Worm (Caenorhabditis elegans) whole organism, L1 larva: ENCODE data around the gene C17A2.2.

Source experiments
- C04F5.9 ChIP-seq: sonication (generic microtip); optimal IDR thresholded peaks from 2 replicates; lab custom pipeline; 2016; ENCODE audit warnings: missing genetic modification characterization, missing compliant biosample characterization
- Y116A8C.19 ChIP-seq: sonication (generic microtip); optimal IDR thresholded peaks from 2 replicates; lab custom pipeline; 2016; ENCODE audit warnings: missing compliant biosample characterization, missing genetic modification characterization, borderline replicate concordance
- aha-1 ChIP-seq: fragments of 150-350 bp; optimal IDR thresholded peaks from 2 replicates; lab custom pipeline; 2014; ENCODE audit warnings: missing biosample characterization, missing genetic modification characterization
- aly-2 ChIP-seq: fragments of 150-350 bp; optimal IDR thresholded peaks from 2 replicates; lab custom pipeline; 2014; ENCODE audit warnings: missing biosample characterization, missing genetic modification characterization
- ceh-63 ChIP-seq: fragments of 200-800 bp; sonication (Bioruptor generic); optimal IDR thresholded peaks from 2 replicates; lab custom pipeline; 2018; ENCODE audit warnings: mild to moderate bottlenecking, missing genetic modification characterization, missing compliant biosample characterization
- dsc-1 ChIP-seq: sonication (generic microtip); optimal IDR thresholded peaks from 2 replicates; lab custom pipeline; 2016; ENCODE audit warnings: mild to moderate bottlenecking, missing genetic modification characterization, missing compliant biosample characterization
- egl-13 ChIP-seq: sonication (generic microtip); optimal IDR thresholded peaks from 2 replicates; lab custom pipeline; 2016; ENCODE audit warnings: missing genotype, missing genetic modification reagents, missing genetic modification characterization, missing compliant biosample characterization
- egl-27 ChIP-seq, 2 experiments: fragments of 150-350 bp in 1 of 2; sonication (generic microtip); optimal IDR thresholded peaks; 3 replicates each; lab custom pipeline; 2017 to 2018; ENCODE audit warnings: missing biosample characterization in 2 of 2, missing genetic modification characterization in 2 of 2, missing genetic modification reagents in 2 of 2
- elt-2 ChIP-seq: sonication (generic microtip); optimal IDR thresholded peaks from 2 replicates; lab custom pipeline; 2016; ENCODE audit warnings: missing genetic modification characterization, mild to moderate bottlenecking, inconsistent platforms, missing compliant biosample characterization, missing genetic modification reagents
- fkh-8 ChIP-seq: sonication (generic microtip); optimal IDR thresholded peaks from 2 replicates; lab custom pipeline; 2016; ENCODE audit warnings: mild to moderate bottlenecking, missing genetic modification characterization, missing compliant biosample characterization
- grh-1 ChIP-seq: fragments of 200-800 bp; sonication (Bioruptor generic); IDR thresholded peaks from 2 replicates; pipeline ENCODE4 v1.3.6; 2022; ENCODE audit warnings: missing genetic modification reagents, missing genetic modification characterization, missing compliant biosample characterization
- hlh-4 ChIP-seq: sonication (generic microtip); optimal IDR thresholded peaks from 2 replicates; lab custom pipeline; 2016; ENCODE audit warnings: mild to moderate bottlenecking, missing genetic modification characterization, missing compliant biosample characterization
- jun-1 ChIP-seq: fragments of 150-350 bp; optimal IDR thresholded peaks from 2 replicates; lab custom pipeline; 2014; ENCODE audit warnings: missing biosample characterization, missing genetic modification reagents, missing genetic modification characterization
- lin-13 ChIP-seq: fragments of 150-350 bp; optimal IDR thresholded peaks from 2 replicates; lab custom pipeline; 2014; ENCODE audit warnings: missing biosample characterization, missing genetic modification reagents, missing genetic modification characterization
- lin-14 ChIP-seq: fragments of 200-800 bp; sonication (Bioruptor generic); optimal IDR thresholded peaks from 2 replicates; lab custom pipeline; 2018; ENCODE audit warnings: mild to moderate bottlenecking, missing genetic modification characterization, moderate library complexity, missing compliant biosample characterization
- lin-35 ChIP-seq, 2 experiments: fragments of 150-350 bp; optimal IDR thresholded peaks; 2 replicates each; lab custom pipeline; 2014; ENCODE audit warnings: missing biosample characterization in 2 of 2, missing genetic modification characterization in 2 of 2, missing genetic modification reagents in 2 of 2
- lin-39 ChIP-seq: fragments of 150-350 bp; optimal IDR thresholded peaks from 2 replicates; lab custom pipeline; 2014; ENCODE audit warnings: missing biosample characterization, missing genetic modification reagents, missing genetic modification characterization
- lir-3 ChIP-seq: sonication (generic microtip); optimal IDR thresholded peaks from 2 replicates; lab custom pipeline; 2016; ENCODE audit warnings: mild to moderate bottlenecking, missing genetic modification characterization, moderate library complexity, missing compliant biosample characterization; ENCODE audit not compliant: poor library complexity
- mef-2 ChIP-seq: fragments of 150-350 bp; optimal IDR thresholded peaks from 2 replicates; lab custom pipeline; 2014; ENCODE audit warnings: missing biosample characterization, missing genetic modification characterization
- nhr-11 ChIP-seq: fragments of 150-350 bp; optimal IDR thresholded peaks from 2 replicates; lab custom pipeline; 2014; ENCODE audit warnings: missing biosample characterization, missing genetic modification characterization
- nhr-19 ChIP-seq: fragments of 200-800 bp; sonication (Bioruptor generic); conservative IDR thresholded peaks from 2 replicates; pipeline ENCODE4 v1.3.6; 2022; ENCODE audit warnings: missing genetic modification characterization, missing compliant biosample characterization
- nhr-20 ChIP-seq: sonication (generic microtip); optimal IDR thresholded peaks from 2 replicates; lab custom pipeline; 2016; ENCODE audit warnings: mild to moderate bottlenecking, missing genetic modification characterization, missing compliant biosample characterization
- nhr-47 ChIP-seq: sonication (generic microtip); optimal IDR thresholded peaks from 2 replicates; lab custom pipeline; 2016; ENCODE audit warnings: mild to moderate bottlenecking, missing genetic modification characterization, moderate library complexity, missing compliant biosample characterization
- nhr-90 ChIP-seq: sonication (generic microtip); optimal IDR thresholded peaks from 2 replicates; lab custom pipeline; 2016; ENCODE audit warnings: mild to moderate bottlenecking, missing genetic modification characterization, missing compliant biosample characterization; ENCODE audit not compliant: poor library complexity
- rnt-1 ChIP-seq: sonication (generic microtip); optimal IDR thresholded peaks from 2 replicates; lab custom pipeline; 2016; ENCODE audit warnings: mild to moderate bottlenecking, missing genetic modification characterization, moderate library complexity, missing compliant biosample characterization
- snpc-4 ChIP-seq: fragments of 150-350 bp; optimal IDR thresholded peaks from 2 replicates; lab custom pipeline; 2014; ENCODE audit warnings: missing biosample characterization, missing genetic modification characterization
- swsn-7 ChIP-seq: sonication (generic microtip); optimal IDR thresholded peaks from 2 replicates; lab custom pipeline; 2016; ENCODE audit warnings: missing genetic modification characterization, missing compliant biosample characterization
- tbx-2 ChIP-seq: sonication (generic microtip); optimal IDR thresholded peaks from 2 replicates; lab custom pipeline; 2016; ENCODE audit warnings: missing genetic modification characterization, missing compliant biosample characterization
- tlp-1 ChIP-seq: fragments of 150-350 bp; optimal IDR thresholded peaks from 2 replicates; lab custom pipeline; 2014; ENCODE audit warnings: missing biosample characterization, missing genetic modification characterization
- unc-130 ChIP-seq: fragments of 150-350 bp; optimal IDR thresholded peaks from 2 replicates; lab custom pipeline; 2017; ENCODE audit warnings: missing biosample characterization, missing genetic modification characterization, inconsistent platforms
- unc-62 ChIP-seq: fragments of 150-350 bp; optimal IDR thresholded peaks from 2 replicates; lab custom pipeline; 2014; ENCODE audit warnings: missing biosample characterization, missing genetic modification reagents, missing genetic modification characterization
- zag-1 ChIP-seq: fragments of 150-350 bp; optimal IDR thresholded peaks from 2 replicates; lab custom pipeline; 2014; ENCODE audit warnings: missing biosample characterization, missing genetic modification characterization
- ztf-11 ChIP-seq, 2 experiments: sonication (generic microtip); optimal IDR thresholded peaks; 2 replicates each; lab custom pipeline; 2016 to 2017; ENCODE audit warnings: missing genetic modification characterization in 2 of 2, missing biosample characterization in 1 of 2, missing compliant biosample characterization in 1 of 2
- ztf-4 ChIP-seq: fragments of 150-350 bp; optimal IDR thresholded peaks from 2 replicates; lab custom pipeline; 2014; ENCODE audit warnings: missing biosample characterization, missing genetic modification characterization

The C17A2.2 gene

ce11 chrII:3878330-3878729 lies 32.2 kb downstream of the C17A2.2 start, which contains the start of gene srh-250:
srh-250 (plus strand) TSS chrII:3878630.
- TF ChIP-seq aly-2 (tag; lab: Kevin White, UChicago), result no peak
- no peak for TF ChIP-seq zag-1 (tag; lab: Kevin White, UChicago)
- TF ChIP-seq tbx-2 (tag; lab: Kevin White, UChicago), result no peak
- TF ChIP-seq rnt-1, result no peak
- TF ChIP-seq nhr-47 (tag; lab: Kevin White, UChicago), result no peak
- no peak for TF ChIP-seq Y116A8C.19
- no peak for TF ChIP-seq nhr-90 (tag; lab: Kevin White, UChicago)
- no peak for TF ChIP-seq nhr-20 (tag; lab: Kevin White, UChicago)
- TF ChIP-seq lir-3 (tag; lab: Kevin White, UChicago), result no peak
- TF ChIP-seq dsc-1, result no peak
- TF ChIP-seq nhr-19, result no peak
- no peak for TF ChIP-seq egl-27 (tag; optimal IDR thresholded peaks at IDR 0.05; lab: Kevin White, UChicago)
- no peak for TF ChIP-seq fkh-8 (tag; lab: Kevin White, UChicago)
- TF ChIP-seq nhr-11 (tag; lab: Kevin White, UChicago), result no peak
- TF ChIP-seq, all 84 proteins: peak for 0

ce11 chrII:3879945-3880344 lies 33.8 kb downstream of the C17A2.2 start, which contains the start of gene nhr-166:
nhr-166 (plus strand) TSS chrII:3880245.
- no peak for TF ChIP-seq ztf-11 (tag; optimal IDR thresholded peaks at IDR 0.05; lab: Kevin White, UChicago)
- TF ChIP-seq hlh-4 (tag; lab: Kevin White, UChicago), result no peak
- no peak for TF ChIP-seq mef-2 (tag; lab: Kevin White, UChicago)
- no peak for TF ChIP-seq unc-62 (GFP tag; lab: Kevin White, UChicago)
- TF ChIP-seq elt-2 (tag; lab: Kevin White, UChicago), result no peak
- TF ChIP-seq grh-1, result no peak
- TF ChIP-seq C04F5.9 (tag; lab: Kevin White, UChicago), result no peak
- no peak for TF ChIP-seq unc-130 (tag; lab: Kevin White, UChicago)
- no peak for TF ChIP-seq tlp-1 (tag; lab: Kevin White, UChicago)
- TF ChIP-seq egl-13 (tag; lab: Kevin White, UChicago), result no peak

- TF ChIP-seq egl-27 (tag; optimal IDR thresholded peaks at IDR 0.05; lab: Kevin White, UChicago) (no peak), lin-35 (GFP tag; optimal IDR thresholded peaks at IDR 0.05; lab: Kevin White, UChicago) (no peak), lin-13 (GFP tag; lab: Kevin White, UChicago) (no peak), nhr-47 (tag; lab: Kevin White, UChicago) (no peak), tlp-1 (tag; lab: Kevin White, UChicago) (no peak), swsn-7 (tag; lab: Kevin White, UChicago) (no peak), lin-39 (tag; lab: Kevin White, UChicago) (no peak), lin-14 (no peak), nhr-19 (no peak), snpc-4 (tag; lab: Kevin White, UChicago) (no peak), ceh-63 (GFP tag; lab: Kevin White, UChicago) (no peak)
- TF ChIP-seq, all 84 proteins: peak for 0
Observed at ce11 chrII:3891124-3891523, 45.0 kb downstream of the C17A2.2 start, which contains the start of gene F53C3.8. F53C3.8 (plus strand) TSS chrII:3891424.

ce11 chrII:3893911-3894310 lies 47.8 kb downstream of the C17A2.2 start:
- TF ChIP-seq aha-1 (tag; lab: Kevin White, UChicago), result no peak
- no peak for TF ChIP-seq jun-1
- no peak for TF ChIP-seq hlh-4 (tag; lab: Kevin White, UChicago)
- TF ChIP-seq, all 84 proteins: peak for 0

ce11 chrII:3894755-3895154 lies 48.6 kb downstream of the C17A2.2 start, which contains the start of gene F53C3.7:
F53C3.7 (plus strand) TSS chrII:3895055.
- TF ChIP-seq ztf-4 (tag; lab: Kevin White, UChicago) (no peak), nhr-19 (no peak)
